Worm (Caenorhabditis elegans) whole organism, L4/young adult: ENCODE results near the gene otub-3.

ENCODE experiments used
- dao-5 ChIP-seq: sonication (generic microtip); optimal IDR thresholded peaks from 2 replicates; lab custom pipeline; 2016; ENCODE audit warnings: missing genotype, missing genetic modification characterization, moderate library complexity, missing compliant biosample characterization
- him-1 ChIP-seq: sonication (generic microtip); optimal IDR thresholded peaks from 2 replicates; lab custom pipeline; 2016; ENCODE audit warnings: missing genotype, missing genetic modification reagents, missing genetic modification characterization, missing compliant biosample characterization

DNA sequence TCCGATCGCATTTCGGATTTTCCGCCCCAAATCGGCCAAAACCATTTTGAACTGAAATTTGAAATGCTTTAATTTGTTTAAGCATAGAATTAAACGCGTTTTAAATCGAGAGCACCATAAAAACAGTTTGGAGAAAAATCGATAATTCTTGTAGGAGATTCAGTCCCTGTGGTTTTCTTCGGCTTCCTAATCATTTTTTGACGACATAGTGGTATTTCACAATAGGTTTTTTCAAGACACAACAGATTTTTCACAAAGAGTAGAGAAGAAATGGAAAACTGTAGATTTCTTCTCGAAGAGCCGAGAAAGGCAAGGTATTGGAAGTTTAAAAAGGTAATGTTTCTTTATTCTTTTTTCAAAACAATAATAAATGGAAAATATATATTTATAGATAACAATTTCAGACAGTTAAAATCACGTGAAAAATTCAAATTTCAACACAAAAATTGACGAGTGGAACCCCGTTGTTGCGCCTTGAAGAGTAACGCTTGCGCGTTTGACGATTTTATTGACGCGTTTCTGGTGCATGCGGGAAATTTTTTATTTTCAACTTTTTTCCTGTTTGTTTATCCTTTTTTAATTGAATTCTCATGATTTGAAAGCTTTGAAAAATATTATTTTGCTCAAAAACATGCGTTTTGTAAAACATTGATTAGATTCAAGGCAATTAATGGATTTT lies 15.8 kb downstream of the otub-3 start, which contains the start of gene F21D5.7:
- TF ChIP-seq dao-5 (tag; lab: Kevin White, UChicago) (no peak), him-1 (tag; lab: Kevin White, UChicago) (no peak)
